Worm (Caenorhabditis elegans): ENCODE measurements around the gene F45E1.5.

The F45E1.5 gene

ce11 chrX:7953063-7953337 is 23.5 kb upstream of the F45E1.5 start:
- peak in 1 of 2 experiments; percentile 30 for TF ChIP-seq lsy-2 (tag; optimal IDR thresholded peaks at IDR 0.05)
- no peak for TF ChIP-seq C34F6.9 (tag; optimal IDR thresholded peaks at IDR 0.05)
- no peak for TF ChIP-seq R02D3.7 (tag; optimal IDR thresholded peaks at IDR 0.05)

DNA sequence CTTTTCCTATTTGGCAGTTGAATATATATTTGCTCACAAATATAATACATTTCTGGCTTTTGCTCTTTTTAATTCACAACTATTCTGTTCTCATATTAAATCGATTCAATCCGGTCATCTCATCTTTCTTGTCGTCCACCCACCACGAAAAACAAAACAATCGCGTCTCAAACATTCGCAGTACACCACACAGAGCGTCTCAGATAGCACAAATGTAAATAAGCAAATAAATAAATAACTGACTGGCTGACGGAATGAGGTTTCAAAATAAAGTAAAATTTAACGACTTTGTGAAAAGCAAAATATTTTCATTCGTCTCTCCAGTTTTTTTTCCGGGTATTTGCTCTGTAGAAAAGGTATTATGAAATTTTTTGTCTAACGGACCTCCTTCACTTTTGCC is 22.8 kb upstream of the F45E1.5 start:
- TF ChIP-seq ZK546.5 (tag; optimal IDR thresholded peaks at IDR 0.05) = no peak
- TF ChIP-seq zag-1 (tag; optimal IDR thresholded peaks at IDR 0.05) = no peak
- TF ChIP-seq lin-11 (tag; optimal IDR thresholded peaks at IDR 0.05) = no peak
- no peak for TF ChIP-seq ama-1 (optimal IDR thresholded peaks at IDR 0.05)
- no peak for TF ChIP-seq lin-13 (GFP tag; optimal IDR thresholded peaks at IDR 0.05)
- no peak for TF ChIP-seq blmp-1 (tag; optimal IDR thresholded peaks at IDR 0.05; ENCODE audit: insufficient read depth)
- no peak for TF ChIP-seq alr-1 (tag; optimal IDR thresholded peaks at IDR 0.05)
- no peak for TF ChIP-seq gmeb-1 (tag; optimal IDR thresholded peaks at IDR 0.05)
- TF ChIP-seq dmd-4 (tag; optimal IDR thresholded peaks at IDR 0.05) = no peak

DNA sequence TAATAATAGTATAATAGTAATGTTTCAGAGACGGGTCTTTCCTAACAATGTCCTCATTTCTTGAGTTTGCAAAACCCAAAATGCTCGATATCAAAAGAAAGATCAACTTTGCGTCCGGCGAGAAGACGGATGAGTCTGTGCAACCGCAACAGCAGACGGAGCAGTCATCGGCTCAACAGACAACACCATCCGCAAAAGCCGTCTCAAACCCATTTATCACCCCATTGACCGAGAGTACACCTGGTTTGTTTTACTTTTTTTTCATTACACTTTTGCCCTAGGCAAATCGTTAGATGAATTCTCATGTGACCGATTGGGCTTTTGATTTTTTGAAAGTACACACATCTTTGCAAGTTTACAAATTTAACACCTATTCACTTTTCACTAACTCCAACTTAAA is 22.2 kb upstream of the F45E1.5 start, which contains the start of gene dct-1:
Gene dct-1 (plus strand): TSS at position 27 of the 400 bp plus-strand sequence.
- TF ChIP-seq sem-4 (tag; optimal IDR thresholded peaks at IDR 0.05) (peak; percentile 9), nhr-11 (tag; optimal IDR thresholded peaks at IDR 0.05) (no peak), gmeb-1 (tag; optimal IDR thresholded peaks at IDR 0.05) (no peak), F13H6.1 (tag; optimal IDR thresholded peaks at IDR 0.05) (peak; percentile 22), sma-9 (GFP tag; optimal IDR thresholded peaks at IDR 0.05) (no peak), sma-9 (tag; optimal IDR thresholded peaks at IDR 0.05) (no peak), ama-1 (optimal IDR thresholded peaks at IDR 0.05) (peak; percentile 49), mab-5 (tag; optimal IDR thresholded peaks at IDR 0.05) (peak; percentile 23), lsy-2 (tag; optimal IDR thresholded peaks at IDR 0.05) (peak in 1 of 2 experiments; percentile 31), nhr-129 (tag; optimal IDR thresholded peaks at IDR 0.05) (peak; percentile 58), ztf-1 (GFP tag; conservative IDR thresholded peaks at IDR 0.05) (no peak)

- no peak for TF ChIP-seq fos-1 (tag; optimal IDR thresholded peaks at IDR 0.05)
- peak; percentile 31 for TF ChIP-seq nhr-129 (tag; optimal IDR thresholded peaks at IDR 0.05)
These were observed 20.1 kb upstream of the F45E1.5 start for ce11 chrX:7956449-7956848.

DNA sequence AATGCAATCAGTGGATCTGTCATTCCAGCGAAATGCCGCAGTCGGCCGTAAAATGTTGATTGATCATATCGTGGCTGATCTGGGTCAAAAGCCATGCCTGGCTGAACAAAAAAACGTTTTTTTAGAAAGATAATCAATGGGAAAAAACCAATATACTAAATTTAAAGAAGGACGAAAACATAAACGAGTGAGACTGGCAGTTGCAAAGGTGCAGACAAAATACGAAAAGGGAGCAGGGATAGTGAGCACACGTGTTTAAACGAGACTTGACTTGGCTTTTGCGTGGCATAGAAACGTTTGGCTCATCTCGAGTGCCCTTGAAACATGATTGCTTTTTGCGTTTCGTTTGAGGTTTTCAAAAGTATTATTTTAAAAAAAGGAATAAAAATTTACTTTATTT is 18.3 kb upstream of the F45E1.5 start, which contains the start of gene sfxn-2:
Gene sfxn-2 (minus strand): TSS at position 101 of the 400 bp plus-strand sequence.
- TF ChIP-seq nhr-11 (tag; optimal IDR thresholded peaks at IDR 0.05) (no peak), ceh-82 (tag; optimal IDR thresholded peaks at IDR 0.05) (no peak), sem-4 (tag; optimal IDR thresholded peaks at IDR 0.05) (no peak), mdl-1 (tag; optimal IDR thresholded peaks at IDR 0.05) (no peak), unc-55 (GFP tag; optimal IDR thresholded peaks at IDR 0.05) (no peak), gmeb-1 (tag; optimal IDR thresholded peaks at IDR 0.05) (no peak), Y55F3AM.14 (GFP tag; optimal IDR thresholded peaks at IDR 0.05) (no peak), mbf-1 (tag; optimal IDR thresholded peaks at IDR 0.05) (no peak), nhr-21 (tag; optimal IDR thresholded peaks at IDR 0.05) (no peak), ztf-4 (tag; optimal IDR thresholded peaks at IDR 0.05) (no peak), ztf-1 (GFP tag; conservative IDR thresholded peaks at IDR 0.05) (no peak)

DNA sequence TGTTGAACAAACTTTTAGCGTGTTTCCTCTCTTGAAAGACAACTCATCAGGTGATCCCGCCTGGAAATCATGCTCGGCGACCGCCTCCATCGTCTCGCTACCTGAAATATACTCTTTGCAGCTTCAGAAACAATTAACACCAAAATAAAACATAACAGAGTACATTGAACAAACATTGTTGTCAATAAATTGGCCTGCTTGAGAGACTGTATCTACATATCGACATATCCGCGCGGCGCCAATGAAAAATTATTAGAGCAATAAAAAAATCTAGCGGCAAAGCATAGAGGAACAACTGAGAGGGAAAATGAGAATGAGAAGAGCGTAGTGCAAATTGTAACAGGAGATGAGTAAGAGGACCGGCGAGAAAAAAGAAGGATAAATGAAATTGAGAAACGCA is 14.9 kb upstream of the F45E1.5 start, which contains the start of gene sem-5:
Gene sem-5 (minus strand): TSS at position 101 of the 400 bp plus-strand sequence.
- TF ChIP-seq nhr-25 (tag; optimal IDR thresholded peaks at IDR 0.05) = no peak

- no peak for TF ChIP-seq ztf-4 (tag; optimal IDR thresholded peaks at IDR 0.05)
- no peak for TF ChIP-seq snpc-4 (tag; optimal IDR thresholded peaks at IDR 0.05)
- TF ChIP-seq nhr-129 (tag; optimal IDR thresholded peaks at IDR 0.05) = peak; percentile 73
- no peak for TF ChIP-seq nhr-237 (tag; optimal IDR thresholded peaks at IDR 0.05)
- peak; percentile 46 for TF ChIP-seq nhr-25 (tag; optimal IDR thresholded peaks at IDR 0.05)
- peak; percentile 28 for TF ChIP-seq gmeb-1 (tag; optimal IDR thresholded peaks at IDR 0.05)
- TF ChIP-seq ama-1 (optimal IDR thresholded peaks at IDR 0.05) = no peak
- no peak for TF ChIP-seq sem-4 (tag; optimal IDR thresholded peaks at IDR 0.05)
- no peak for TF ChIP-seq ztf-1 (GFP tag; conservative IDR thresholded peaks at IDR 0.05)
- TF ChIP-seq lin-39 (tag; optimal IDR thresholded peaks at IDR 0.05) = no peak
- TF ChIP-seq zag-1 (tag; optimal IDR thresholded peaks at IDR 0.05) = no peak
- no peak for TF ChIP-seq unc-39 (tag; optimal IDR thresholded peaks at IDR 0.05)
- no peak for TF ChIP-seq mab-5 (tag; optimal IDR thresholded peaks at IDR 0.05)
- TF ChIP-seq ceh-16 (tag; optimal IDR thresholded peaks at IDR 0.05) = no peak
- peak; percentile 46 for TF ChIP-seq skn-1 (tag; optimal IDR thresholded peaks at IDR 0.05)
- no peak for TF ChIP-seq ztf-11 (tag; optimal IDR thresholded peaks at IDR 0.05)
- no peak for TF ChIP-seq aly-2 (tag; optimal IDR thresholded peaks at IDR 0.05)
- TF ChIP-seq lsy-2 (tag; optimal IDR thresholded peaks at IDR 0.05) = peak in 1 of 2 experiments; percentile 40
- TF ChIP-seq elt-1 (tag; optimal IDR thresholded peaks at IDR 0.05) = no peak
- TF ChIP-seq mbf-1 (tag; optimal IDR thresholded peaks at IDR 0.05) = no peak
- peak; percentile 18 for TF ChIP-seq Y55F3AM.14 (GFP tag; optimal IDR thresholded peaks at IDR 0.05)
- no peak for TF ChIP-seq ZK546.5 (tag; optimal IDR thresholded peaks at IDR 0.05)
- TF ChIP-seq nhr-6 (tag; optimal IDR thresholded peaks at IDR 0.05) = no peak
- peak; percentile 78 for TF ChIP-seq sma-9 (GFP tag; optimal IDR thresholded peaks at IDR 0.05)
- TF ChIP-seq sma-9 (tag; optimal IDR thresholded peaks at IDR 0.05) = no peak
- no peak for TF ChIP-seq alr-1 (tag; optimal IDR thresholded peaks at IDR 0.05)
- TF ChIP-seq egl-27 (tag; optimal IDR thresholded peaks at IDR 0.05) = peak; percentile 2
- TF ChIP-seq nhr-11 (tag; optimal IDR thresholded peaks at IDR 0.05) = no peak
- TF ChIP-seq lin-13 (GFP tag; optimal IDR thresholded peaks at IDR 0.05) = no peak
These were observed 14.4 kb upstream of the F45E1.5 start for ce11 chrX:7962056-7962485.

Data from whole organism, L2 larva.